Fruit fly (Drosophila melanogaster) S2 (cell line): Measurements from ENCODE around the gene cpb.

Experiments used
- CG8478 ChIP-seq: fragments of >200 bp; optimal IDR thresholded peaks from 2 replicates; lab custom pipeline; 2018
- CTCF ChIP-seq, 2 experiments: fragments of >200 bp; optimal IDR thresholded peaks; 2 replicates each; lab custom pipeline; 2018

DNA sequence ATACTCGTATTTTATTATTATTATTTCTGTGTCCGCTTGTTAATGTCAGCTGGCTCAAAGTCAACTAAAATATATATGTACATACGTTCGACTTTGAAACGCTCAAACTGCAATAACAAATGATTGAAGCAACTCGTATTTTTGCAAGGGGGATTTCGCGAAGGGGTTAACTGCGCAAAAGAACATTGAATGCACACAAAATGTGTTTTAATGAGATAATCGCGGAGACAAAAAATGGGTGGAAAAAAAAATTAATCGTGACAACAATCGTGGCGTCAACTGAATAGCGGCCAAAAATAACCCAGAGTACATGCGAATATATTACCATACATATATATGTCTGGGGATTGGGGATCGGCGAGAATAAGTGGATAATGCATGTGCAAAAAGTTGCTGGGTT, 38.8 kb upstream of the cpb start:
- TF ChIP-seq CTCF (optimal IDR thresholded peaks at IDR 0.05; lab: Kevin White, UChicago) (no peak), CG8478 (no peak)
